Worm (Caenorhabditis elegans) whole organism, early embryonic: ENCODE measurements around the gene dct-11.

ENCODE experiments used
- B0310.2 ChIP-seq: sonication (generic microtip); optimal IDR thresholded peaks from 2 replicates; lab custom pipeline; 2016; ENCODE audit warnings: mild to moderate bottlenecking, missing genetic modification characterization, missing compliant biosample characterization
- F13C5.2 ChIP-seq: sonication (generic microtip); optimal IDR thresholded peaks from 2 replicates; lab custom pipeline; 2017; ENCODE audit warnings: mild to moderate bottlenecking, missing genetic modification characterization, inconsistent platforms, missing compliant biosample characterization
- aly-1 ChIP-seq: sonication (generic microtip); optimal IDR thresholded peaks from 2 replicates; lab custom pipeline; 2016; ENCODE audit warnings: missing genetic modification characterization, missing compliant biosample characterization
- ama-1 ChIP-seq: fragments of 150-350 bp; optimal IDR thresholded peaks from 2 replicates; lab custom pipeline; 2014
- ceh-13 ChIP-seq: fragments of 200-800 bp; sonication (Bioruptor generic); optimal IDR thresholded peaks from 2 replicates; lab custom pipeline; 2018; ENCODE audit warnings: mild to moderate bottlenecking, missing genetic modification characterization, missing compliant biosample characterization
- ceh-36 ChIP-seq: sonication (generic microtip); optimal IDR thresholded peaks from 2 replicates; lab custom pipeline; 2016; ENCODE audit warnings: missing genetic modification characterization, inconsistent platforms, missing compliant biosample characterization
- ets-7 ChIP-seq: sonication (generic microtip); optimal IDR thresholded peaks from 2 replicates; lab custom pipeline; 2016; ENCODE audit warnings: missing genotype, missing genetic modification characterization, missing compliant biosample characterization
- flt-1 ChIP-seq: fragments of 200-800 bp; sonication (Bioruptor generic); IDR thresholded peaks from 2 replicates; pipeline ENCODE4 v1.3.6; 2022; ENCODE audit warnings: missing genetic modification characterization, missing compliant biosample characterization
- hmbx-1 ChIP-seq: sonication (generic microtip); optimal IDR thresholded peaks from 2 replicates; lab custom pipeline; 2016; ENCODE audit warnings: mild to moderate bottlenecking, missing genetic modification characterization, missing compliant biosample characterization
- pes-1 ChIP-seq: fragments of 200-800 bp; sonication (Bioruptor generic); IDR thresholded peaks from 2 replicates; pipeline ENCODE4 v1.3.6; 2022; ENCODE audit warnings: missing genetic modification reagents, missing genetic modification characterization, missing compliant biosample characterization
- sea-1 ChIP-seq: fragments of 200-800 bp; sonication (Bioruptor generic); conservative IDR thresholded peaks from 2 replicates; pipeline ENCODE4 v1.3.6; 2022; ENCODE audit warnings: missing genetic modification characterization, missing compliant biosample characterization

DNA sequence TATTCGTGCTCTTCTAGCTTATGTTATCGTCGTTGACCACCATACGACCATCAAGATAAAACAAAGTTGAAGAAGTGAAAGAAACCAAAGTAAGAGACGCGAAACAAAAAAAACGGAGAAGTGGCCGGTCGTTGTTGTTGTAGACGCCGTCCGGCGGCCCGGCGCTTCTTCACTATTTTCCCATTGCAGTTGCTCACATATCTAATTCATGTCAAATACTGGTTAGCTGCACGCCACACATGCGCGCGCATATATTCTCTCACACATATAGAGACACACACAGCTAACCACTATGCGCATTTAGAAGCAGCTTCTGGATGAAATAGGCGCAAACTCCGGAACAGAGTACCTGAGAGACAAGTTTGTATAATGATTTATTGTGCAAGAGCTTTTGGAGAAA lies 28.5 kb upstream of the dct-11 start:
- TF ChIP-seq flt-1 (GFP tag; lab: Robert Waterston, UW) (no peak), ama-1 (lab: Kevin White, UChicago) (no peak), B0310.2 (tag; lab: Kevin White, UChicago) (no peak), ets-7 (tag; lab: Kevin White, UChicago) (no peak), ceh-13 (GFP tag; lab: Kevin White, UChicago) (no peak), aly-1 (tag; lab: Kevin White, UChicago) (no peak), hmbx-1 (tag; lab: Kevin White, UChicago) (no peak), sea-1 (GFP tag; lab: Robert Waterston, UW) (no peak), pes-1 (no peak), ceh-36 (tag; lab: Kevin White, UChicago) (no peak), F13C5.2 (no peak)
